Worm (Caenorhabditis elegans) whole organism, L2 larva: ENCODE data around the gene pir-1.

Source experiments
- alr-1 ChIP-seq: fragments of 150-350 bp; optimal IDR thresholded peaks from 2 replicates; lab custom pipeline; 2014; ENCODE audit warnings: missing biosample characterization, missing genetic modification characterization
- aly-2 ChIP-seq: fragments of 150-350 bp; optimal IDR thresholded peaks from 2 replicates; lab custom pipeline; 2014; ENCODE audit warnings: missing biosample characterization, missing genetic modification characterization
- ama-1 ChIP-seq: fragments of 150-350 bp; optimal IDR thresholded peaks from 2 replicates; lab custom pipeline; 2018; ENCODE audit warnings: inconsistent platforms
- dmd-4 ChIP-seq: sonication (generic microtip); optimal IDR thresholded peaks from 2 replicates; lab custom pipeline; 2017; ENCODE audit warnings: missing biosample characterization, missing genetic modification characterization
- elt-3 ChIP-seq: sonication (generic microtip); optimal IDR thresholded peaks from 2 replicates; lab custom pipeline; 2017; ENCODE audit warnings: missing biosample characterization, missing genetic modification characterization
- lin-11 ChIP-seq: fragments of 150-350 bp; sonication (generic microtip); optimal IDR thresholded peaks from 2 replicates; lab custom pipeline; 2014; ENCODE audit warnings: missing biosample characterization, missing genetic modification characterization, inconsistent platforms, mixed read lengths
- lin-13 ChIP-seq: fragments of 150-350 bp; optimal IDR thresholded peaks from 2 replicates; lab custom pipeline; 2014; ENCODE audit warnings: missing biosample characterization, missing genetic modification reagents, missing genetic modification characterization
- mab-5 ChIP-seq: fragments of 150-350 bp; optimal IDR thresholded peaks from 2 replicates; lab custom pipeline; 2014; ENCODE audit warnings: missing biosample characterization, missing genetic modification characterization
- nhr-25 ChIP-seq: fragments of 150-350 bp; sonication (generic microtip); optimal IDR thresholded peaks from 3 replicates; lab custom pipeline; 2014; ENCODE audit warnings: missing biosample characterization, missing genetic modification characterization
- nhr-77 ChIP-seq: fragments of 150-350 bp; optimal IDR thresholded peaks from 2 replicates; lab custom pipeline; 2014; ENCODE audit warnings: missing biosample characterization, missing genetic modification characterization
- snpc-4 ChIP-seq: fragments of 150-350 bp; optimal IDR thresholded peaks from 2 replicates; lab custom pipeline; 2014; ENCODE audit warnings: missing biosample characterization, missing genetic modification characterization
- ztf-11 ChIP-seq: sonication (generic microtip); optimal IDR thresholded peaks from 2 replicates; lab custom pipeline; 2017; ENCODE audit warnings: missing biosample characterization, missing genetic modification characterization
- ztf-4 ChIP-seq: fragments of 150-350 bp; optimal IDR thresholded peaks from 2 replicates; lab custom pipeline; 2014; ENCODE audit warnings: missing biosample characterization, missing genetic modification characterization

DNA sequence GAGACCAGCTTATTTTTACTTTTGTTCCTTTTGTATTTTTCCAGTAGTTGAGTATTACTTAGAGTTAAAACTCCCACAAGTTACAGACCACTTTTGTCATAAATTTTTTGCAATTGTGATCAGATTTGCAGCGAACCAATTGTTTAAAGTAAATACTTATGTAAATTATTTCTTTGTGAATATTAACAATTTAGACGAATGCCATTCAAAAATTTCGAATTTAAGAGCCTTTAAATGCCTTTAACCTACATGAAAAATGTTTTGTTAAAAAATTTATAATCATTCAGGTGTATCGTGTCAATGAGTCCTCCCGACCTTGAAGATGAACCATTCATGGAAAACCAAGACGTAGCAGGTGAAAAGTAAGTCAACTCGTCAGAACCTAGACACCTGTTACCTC, 31.1 kb upstream of the pir-1 start, which contains the start of gene W07A12.4:
- TF ChIP-seq ztf-11 (tag; lab: Kevin White, UChicago) (no peak), aly-2 (no peak), mab-5 (no peak), ztf-4 (tag; lab: Kevin White, UChicago) (no peak), elt-3 (tag; lab: Kevin White, UChicago) (no peak), lin-11 (tag; lab: Kevin White, UChicago) (no peak), nhr-77 (tag; lab: Kevin White, UChicago) (no peak), snpc-4 (tag; lab: Kevin White, UChicago) (no peak), lin-13 (GFP tag; lab: Kevin White, UChicago) (no peak), ama-1 (lab: Kevin White, UChicago) (no peak), nhr-25 (tag; lab: Kevin White, UChicago) (no peak), dmd-4 (tag; lab: Kevin White, UChicago) (no peak), alr-1 (tag; lab: Kevin White, UChicago) (no peak)
